Worm (Caenorhabditis elegans) whole organism, L3 larva: ENCODE data around the gene alkb-1.

Source experiments
- R02D3.7 ChIP-seq: fragments of 150-350 bp; optimal IDR thresholded peaks from 2 replicates; lab custom pipeline; 2014; ENCODE audit warnings: missing biosample characterization, missing genetic modification characterization
- ZK546.5 ChIP-seq: sonication (generic microtip); optimal IDR thresholded peaks from 2 replicates; lab custom pipeline; 2017; ENCODE audit warnings: missing biosample characterization, missing genetic modification characterization
- ceh-16 ChIP-seq: sonication (generic microtip); optimal IDR thresholded peaks from 2 replicates; lab custom pipeline; 2017; ENCODE audit warnings: missing biosample characterization, missing genetic modification characterization
- ceh-82 ChIP-seq: fragments of 150-350 bp; optimal IDR thresholded peaks from 2 replicates; lab custom pipeline; 2014; ENCODE audit warnings: missing biosample characterization, missing genetic modification characterization
- ceh-9 ChIP-seq: sonication (generic microtip); optimal IDR thresholded peaks from 2 replicates; lab custom pipeline; 2018; ENCODE audit warnings: missing biosample characterization, missing genetic modification characterization
- daf-12 ChIP-seq: fragments of 150-350 bp; optimal IDR thresholded peaks from 2 replicates; lab custom pipeline; 2014; ENCODE audit warnings: missing biosample characterization, missing genetic modification reagents, missing genetic modification characterization
- egl-27 ChIP-seq: sonication (generic microtip); optimal IDR thresholded peaks from 4 replicates; lab custom pipeline; 2017; ENCODE audit warnings: missing biosample characterization, missing genetic modification reagents, missing genetic modification characterization
- elt-1 ChIP-seq: fragments of 150-350 bp; optimal IDR thresholded peaks from 2 replicates; lab custom pipeline; 2014; ENCODE audit warnings: missing biosample characterization, missing genetic modification characterization
- elt-2 ChIP-seq: sonication (generic microtip); optimal IDR thresholded peaks from 2 replicates; lab custom pipeline; 2016; ENCODE audit warnings: missing genetic modification reagents, mild to moderate bottlenecking, missing genetic modification characterization, missing compliant biosample characterization
- elt-3 ChIP-seq, 3 experiments: fragments of 150-350 bp in 1 of 3; sonication (generic microtip) in 2 of 3; optimal IDR thresholded peaks; 2 replicates in 2 of 3; 4 replicates in 1 of 3; lab custom pipeline; 2014 to 2017; ENCODE audit warnings: missing biosample characterization in 3 of 3, missing genetic modification characterization in 3 of 3
- eor-1 ChIP-seq, 2 experiments: fragments of 150-350 bp; optimal IDR thresholded peaks; 2 replicates each; lab custom pipeline; 2014 to 2018; ENCODE audit warnings: missing biosample characterization in 2 of 2, missing genetic modification characterization in 2 of 2
- fkh-10 ChIP-seq: sonication (generic microtip); optimal IDR thresholded peaks from 2 replicates; lab custom pipeline; 2017; ENCODE audit warnings: missing biosample characterization, missing genetic modification reagents, missing genetic modification characterization
- fkh-2 ChIP-seq: fragments of 150-350 bp; optimal IDR thresholded peaks from 2 replicates; lab custom pipeline; 2014; ENCODE audit warnings: missing biosample characterization, missing genetic modification reagents, missing genetic modification characterization
- fos-1 ChIP-seq: fragments of 150-350 bp; optimal IDR thresholded peaks from 2 replicates; lab custom pipeline; 2014; ENCODE audit warnings: missing biosample characterization, missing genetic modification characterization
- hmg-11 ChIP-seq: sonication (generic microtip); optimal IDR thresholded peaks from 2 replicates; lab custom pipeline; 2016; ENCODE audit warnings: missing genetic modification characterization, missing compliant biosample characterization
- jun-1 ChIP-seq: fragments of 150-350 bp; optimal IDR thresholded peaks from 2 replicates; lab custom pipeline; 2014; ENCODE audit warnings: missing biosample characterization, missing genetic modification reagents, missing genetic modification characterization
- lin-15B ChIP-seq: fragments of 150-350 bp; optimal IDR thresholded peaks from 2 replicates; lab custom pipeline; 2014; ENCODE audit warnings: missing biosample characterization, missing genetic modification characterization
- mdl-1 ChIP-seq: fragments of 150-350 bp; optimal IDR thresholded peaks from 2 replicates; lab custom pipeline; 2014; ENCODE audit warnings: missing biosample characterization, missing genetic modification characterization
- nfya-1 ChIP-seq: sonication (generic microtip); optimal IDR thresholded peaks from 2 replicates; lab custom pipeline; 2017; ENCODE audit warnings: missing genetic modification characterization, mild to moderate bottlenecking, missing compliant biosample characterization, antibody characterized with exemption, moderate library complexity; ENCODE audit not compliant: insufficient read depth
- nhr-11 ChIP-seq: fragments of 150-350 bp; optimal IDR thresholded peaks from 2 replicates; lab custom pipeline; 2014; ENCODE audit warnings: missing biosample characterization, missing genetic modification characterization
- nhr-12 ChIP-seq: fragments of 150-350 bp; optimal IDR thresholded peaks from 2 replicates; lab custom pipeline; 2014; ENCODE audit warnings: missing biosample characterization, missing genetic modification characterization
- nhr-23 ChIP-seq: fragments of 150-350 bp; optimal IDR thresholded peaks from 2 replicates; lab custom pipeline; 2014; ENCODE audit warnings: missing biosample characterization, missing genetic modification reagents, missing genetic modification characterization
- nhr-237 ChIP-seq: fragments of 150-350 bp; optimal IDR thresholded peaks from 2 replicates; lab custom pipeline; 2014; ENCODE audit warnings: missing biosample characterization, missing genetic modification characterization
- nhr-28 ChIP-seq: fragments of 150-350 bp; optimal IDR thresholded peaks from 2 replicates; lab custom pipeline; 2014; ENCODE audit warnings: missing biosample characterization, missing genetic modification characterization
- nhr-43 ChIP-seq: sonication (generic microtip); optimal IDR thresholded peaks from 2 replicates; lab custom pipeline; 2016; ENCODE audit warnings: mild to moderate bottlenecking, missing genetic modification characterization, missing compliant biosample characterization; ENCODE audit not compliant: poor library complexity, severe bottlenecking
- nhr-67 ChIP-seq: fragments of 150-350 bp; optimal IDR thresholded peaks from 2 replicates; lab custom pipeline; 2014; ENCODE audit warnings: missing biosample characterization, missing genetic modification characterization
- nhr-76 ChIP-seq: fragments of 150-350 bp; sonication (generic microtip); optimal IDR thresholded peaks from 5 replicates; lab custom pipeline; 2014; ENCODE audit warnings: missing biosample characterization, missing genetic modification characterization
- nhr-77 ChIP-seq: fragments of 150-350 bp; optimal IDR thresholded peaks from 2 replicates; lab custom pipeline; 2014; ENCODE audit warnings: missing biosample characterization, missing genetic modification characterization
- pha-4 ChIP-seq: fragments of 150-350 bp; optimal IDR thresholded peaks from 2 replicates; lab custom pipeline; 2014; ENCODE audit warnings: missing biosample characterization, missing genetic modification reagents, missing genetic modification characterization
- pqm-1 ChIP-seq: fragments of 150-350 bp; optimal IDR thresholded peaks from 2 replicates; lab custom pipeline; 2017; ENCODE audit warnings: missing biosample characterization, missing genetic modification characterization, inconsistent platforms
- skn-1 ChIP-seq: fragments of 150-350 bp; optimal IDR thresholded peaks from 2 replicates; lab custom pipeline; 2014; ENCODE audit warnings: missing biosample characterization, missing genetic modification characterization
- snpc-4 ChIP-seq: fragments of 150-350 bp; optimal IDR thresholded peaks from 2 replicates; lab custom pipeline; 2014; ENCODE audit warnings: missing biosample characterization, missing genetic modification characterization
- tbx-2 ChIP-seq: sonication (generic microtip); optimal IDR thresholded peaks from 2 replicates; lab custom pipeline; 2016; ENCODE audit warnings: mild to moderate bottlenecking, missing genetic modification characterization, missing compliant biosample characterization
- unc-39 ChIP-seq: sonication (generic microtip); optimal IDR thresholded peaks from 4 replicates; lab custom pipeline; 2017; ENCODE audit warnings: missing biosample characterization, missing genetic modification characterization
- unc-62 ChIP-seq: fragments of 150-350 bp; sonication (generic microtip); optimal IDR thresholded peaks from 4 replicates; lab custom pipeline; 2014; ENCODE audit warnings: missing biosample characterization, missing genetic modification reagents, missing genetic modification characterization
- zag-1 ChIP-seq: fragments of 150-350 bp; optimal IDR thresholded peaks from 2 replicates; lab custom pipeline; 2014; ENCODE audit warnings: missing biosample characterization, missing genetic modification characterization
- ztf-11 ChIP-seq: fragments of 150-350 bp; optimal IDR thresholded peaks from 2 replicates; lab custom pipeline; 2014; ENCODE audit warnings: missing biosample characterization, missing genetic modification characterization
- ztf-4 ChIP-seq: fragments of 150-350 bp; optimal IDR thresholded peaks from 2 replicates; lab custom pipeline; 2014; ENCODE audit warnings: missing biosample characterization, missing genetic modification characterization

The alkb-1 gene

DNA sequence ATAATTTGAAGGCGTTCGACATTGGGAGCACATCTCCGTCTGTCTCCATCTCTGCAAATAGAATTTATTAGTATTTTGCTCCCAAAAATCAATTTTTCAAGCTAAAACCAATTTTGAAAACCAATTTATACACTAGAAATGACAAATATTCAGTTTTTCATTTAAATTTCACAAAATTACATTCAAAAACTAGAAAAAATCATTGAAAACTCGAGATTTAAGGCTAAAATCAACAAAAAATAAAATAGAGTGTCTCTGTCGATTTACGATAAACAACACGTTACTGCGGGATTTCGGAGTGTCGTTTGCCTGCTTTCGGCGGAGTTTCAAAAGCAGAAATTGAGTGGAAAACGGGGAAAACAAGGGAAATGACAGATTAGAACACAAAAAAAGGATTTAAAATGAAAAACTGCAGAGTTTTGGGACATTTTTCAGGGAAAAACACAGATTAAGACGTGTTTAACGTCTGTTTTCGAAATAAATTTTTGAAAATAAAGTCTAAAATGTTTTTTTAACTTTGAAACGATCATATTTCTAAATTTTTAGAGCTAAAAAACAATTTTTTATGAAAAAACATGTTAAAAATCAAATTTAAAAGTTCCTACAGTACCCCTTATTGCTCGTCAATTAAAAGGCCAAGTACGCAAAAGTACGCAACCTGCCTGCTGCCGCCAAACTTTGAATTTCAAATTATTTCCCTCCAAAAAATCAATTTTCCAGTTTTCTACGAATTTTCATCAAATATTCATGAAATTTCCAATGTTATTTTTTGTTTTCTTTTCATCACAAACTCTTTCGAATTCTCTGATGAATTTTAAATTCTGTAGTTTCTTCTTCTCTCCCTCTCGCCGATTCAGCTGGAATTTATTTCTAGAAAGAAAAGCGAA, 25.5 kb downstream of the alkb-1 start, which contains the start of gene nol-6:
Gene nol-6 (minus strand): TSS at position 51 of the 887 bp plus-strand sequence.
- TF ChIP-seq nhr-23 (tag; lab: Kevin White, UChicago): peak; percentile 5
- TF ChIP-seq hmg-11 (tag; lab: Kevin White, UChicago): no peak
- no peak for TF ChIP-seq elt-3 (tag; optimal IDR thresholded peaks at IDR 0.05; lab: Kevin White, UChicago)
- TF ChIP-seq eor-1 (tag; optimal IDR thresholded peaks at IDR 0.05; lab: Kevin White, UChicago): no peak
- TF ChIP-seq ceh-16 (tag; lab: Kevin White, UChicago): no peak
- TF ChIP-seq jun-1 (tag; lab: Kevin White, UChicago): no peak
- TF ChIP-seq R02D3.7 (tag; lab: Kevin White, UChicago): peak; percentile 93
- no peak for TF ChIP-seq nhr-77 (tag; lab: Kevin White, UChicago)
- peak; percentile 61 for TF ChIP-seq pha-4 (tag; lab: Kevin White, UChicago)
- no peak for TF ChIP-seq elt-1 (tag; lab: Kevin White, UChicago)
- no peak for TF ChIP-seq unc-39 (tag; lab: Kevin White, UChicago)
- no peak for TF ChIP-seq snpc-4 (tag; lab: Kevin White, UChicago)
- TF ChIP-seq ceh-82 (tag; lab: Kevin White, UChicago): no peak
- TF ChIP-seq nfya-1: peak; percentile 56
- TF ChIP-seq ztf-11 (tag; lab: Kevin White, UChicago): no peak
- no peak for TF ChIP-seq nhr-43 (tag; lab: Kevin White, UChicago)
- no peak for TF ChIP-seq zag-1
- no peak for TF ChIP-seq nhr-28 (tag; lab: Kevin White, UChicago)
- no peak for TF ChIP-seq fos-1
- TF ChIP-seq skn-1 (tag; lab: Kevin White, UChicago): no peak
- no peak for TF ChIP-seq elt-2
- no peak for TF ChIP-seq nhr-11 (tag; lab: Kevin White, UChicago)
- TF ChIP-seq egl-27 (tag; lab: Kevin White, UChicago): no peak
- no peak for TF ChIP-seq nhr-76 (tag; lab: Kevin White, UChicago)
- TF ChIP-seq pqm-1 (tag; lab: Kevin White, UChicago): no peak
- TF ChIP-seq ceh-9: no peak
- no peak for TF ChIP-seq nhr-237 (tag; lab: Kevin White, UChicago)
- TF ChIP-seq ztf-4 (tag; lab: Kevin White, UChicago): no peak
- TF ChIP-seq nhr-12 (tag; lab: Kevin White, UChicago): no peak
- peak; percentile 46 for TF ChIP-seq lin-15B (tag; lab: Kevin White, UChicago)
- TF ChIP-seq unc-62: no peak

DNA sequence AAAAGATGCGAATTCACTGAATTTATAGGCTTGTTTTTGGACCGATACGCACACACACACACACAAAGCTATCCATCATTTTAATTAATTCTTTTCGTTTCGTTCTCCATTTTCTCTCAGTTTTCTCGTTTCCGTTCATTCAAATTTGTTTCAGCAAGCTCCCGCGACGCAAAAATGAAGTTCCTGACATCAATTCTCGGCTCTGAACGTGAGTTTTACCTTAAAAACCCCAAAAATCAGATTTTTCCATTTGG, 26.1 kb downstream of the alkb-1 start, which contains the start of gene Y51H7C.3:
Gene Y51H7C.3 (plus strand): TSS at position 155 of the 254 bp plus-strand sequence.
- TF ChIP-seq ztf-4 (tag; lab: Kevin White, UChicago) (no peak), ceh-82 (tag; lab: Kevin White, UChicago) (no peak), unc-39 (tag; lab: Kevin White, UChicago) (no peak), nhr-11 (tag; lab: Kevin White, UChicago) (no peak), pha-4 (tag; lab: Kevin White, UChicago) (no peak), daf-12 (tag; lab: Kevin White, UChicago) (no peak), ZK546.5 (no peak), hmg-11 (tag; lab: Kevin White, UChicago) (no peak), ztf-11 (tag; lab: Kevin White, UChicago) (no peak), elt-3 (tag; optimal IDR thresholded peaks at IDR 0.05; lab: Kevin White, UChicago) (no peak), eor-1 (tag; optimal IDR thresholded peaks at IDR 0.05; lab: Kevin White, UChicago) (no peak)

- TF ChIP-seq nhr-237 (tag; lab: Kevin White, UChicago) (no peak), pha-4 (tag; lab: Kevin White, UChicago) (no peak), nhr-67 (tag; lab: Kevin White, UChicago) (no peak), lin-15B (tag; lab: Kevin White, UChicago) (no peak), jun-1 (tag; lab: Kevin White, UChicago) (no peak), unc-62 (no peak), zag-1 (no peak), fkh-2 (tag; lab: Kevin White, UChicago) (no peak)
These were observed 29.3 kb downstream of the alkb-1 start for ce11 chrII:1441479-1441878.

DNA sequence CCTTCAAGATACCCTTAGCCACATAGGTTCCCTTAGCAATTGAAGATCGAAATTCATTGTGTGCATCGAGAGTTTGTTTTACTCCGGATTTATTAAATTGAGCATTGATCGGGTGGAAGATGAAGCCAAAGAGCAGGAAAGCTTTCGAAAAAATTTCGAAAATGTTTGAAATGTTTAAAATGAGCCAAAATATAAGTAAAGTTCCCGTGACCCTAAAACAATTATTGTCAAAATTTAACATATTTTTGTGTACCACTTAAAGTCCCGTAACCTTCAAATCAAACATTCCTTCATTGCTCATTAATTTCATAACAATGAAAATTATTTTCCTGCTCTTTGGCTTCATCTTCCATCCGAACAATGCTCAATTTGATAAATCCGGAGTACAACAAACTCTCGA, 32.7 kb downstream of the alkb-1 start, which contains the start of gene scl-17:
Gene scl-17 (plus strand): TSS at position 301 of the 400 bp plus-strand sequence.
- TF ChIP-seq nhr-28 (tag; lab: Kevin White, UChicago) (no peak), ztf-4 (tag; lab: Kevin White, UChicago) (no peak), tbx-2 (no peak), lin-15B (tag; lab: Kevin White, UChicago) (no peak), nhr-76 (tag; lab: Kevin White, UChicago) (no peak), ceh-16 (tag; lab: Kevin White, UChicago) (no peak), mdl-1 (tag; lab: Kevin White, UChicago) (no peak), fkh-10 (GFP tag; lab: Kevin White, UChicago) (no peak), elt-2 (no peak), unc-62 (no peak), fkh-2 (tag; lab: Kevin White, UChicago) (no peak), elt-1 (tag; lab: Kevin White, UChicago) (no peak), ceh-9 (no peak), hmg-11 (tag; lab: Kevin White, UChicago) (no peak), eor-1 (tag; optimal IDR thresholded peaks at IDR 0.05; lab: Kevin White, UChicago) (no peak)
